Worm (Caenorhabditis elegans) whole organism, mixed stage, embryonic: Measurements from ENCODE around the gene T16G1.4.

ENCODE experiments used
- mab-5 ChIP-seq: fragments of 150-350 bp; optimal IDR thresholded peaks from 2 replicates; lab custom pipeline; 2014; ENCODE audit warnings: missing biosample characterization, missing genetic modification characterization
- nhr-12 ChIP-seq: fragments of 150-350 bp; optimal IDR thresholded peaks from 2 replicates; lab custom pipeline; 2014; ENCODE audit warnings: missing biosample characterization, missing genetic modification characterization

ce11 chrV:12895772-12896171 lies 45.9 kb downstream of the T16G1.4 start, which contains the start of gene ttbk-7:
- TF ChIP-seq nhr-12 (tag; lab: Kevin White, UChicago), result no peak
- TF ChIP-seq mab-5 (tag; lab: Kevin White, UChicago), result no peak
